Worm (Caenorhabditis elegans): ENCODE data around the gene cdkl-1.
A peak's percentile ranks its signal among the peaks of the same experiment; 100 is the strongest.

The cdkl-1 gene

ce11 chrV:11113041-11113574 lies 14.4 kb downstream of the cdkl-1 start, which contains the start of gene erfa-3 (continued):
- TF ChIP-seq nhr-27 (tag; optimal IDR thresholded peaks at IDR 0.05) (no peak), F23B12.7 (tag; optimal IDR thresholded peaks at IDR 0.05; ENCODE audit: insufficient read depth) (peak; percentile 59), snpc-4 (GFP tag; optimal IDR thresholded peaks at IDR 0.05) (peak; percentile 52), snpc-4 (tag; optimal IDR thresholded peaks at IDR 0.05) (peak; percentile 0 to 50 (median 34)), lag-1 (GFP tag; IDR thresholded peaks at IDR 0.05) (no peak), attf-5 (GFP tag; optimal IDR thresholded peaks at IDR 0.05) (peak; percentile 85), Y79H2A.3 (GFP tag; conservative IDR thresholded peaks at IDR 0.05) (0 out of 2 replicates have a peak, but pooled peaks have one; percentile 25), lin-35 (GFP tag; optimal IDR thresholded peaks at IDR 0.05) (peak in 1 of 3 experiments; percentile 69), fkh-3 (tag; optimal IDR thresholded peaks at IDR 0.05) (no peak), mel-28 (tag; optimal IDR thresholded peaks at IDR 0.05; ENCODE audit: borderline replicate concordance) (no peak), bed-1 (GFP tag; IDR thresholded peaks at IDR 0.05) (no peak), tbp1 (GFP tag; optimal IDR thresholded peaks at IDR 0.05) (peak; percentile 33), ztf-26 (tag; optimal IDR thresholded peaks at IDR 0.05) (no peak), zim-3 (tag; optimal IDR thresholded peaks at IDR 0.05) (no peak), hsf-1 (GFP tag; IDR thresholded peaks at IDR 0.05) (no peak), madf-3 (GFP tag; IDR thresholded peaks at IDR 0.05) (no peak), unc-130 (GFP tag; optimal IDR thresholded peaks at IDR 0.05) (no peak), attf-6 (GFP tag; IDR thresholded peaks at IDR 0.05) (no peak), aptf-3 (GFP tag; IDR thresholded peaks at IDR 0.05) (no peak), die-1 (tag; optimal IDR thresholded peaks at IDR 0.05) (peak; percentile 53), snpc-3.4 (tag; optimal IDR thresholded peaks at IDR 0.05) (peak; percentile 85), xnd-1 (tag; optimal IDR thresholded peaks at IDR 0.05) (no peak), sea-2 (GFP tag; IDR thresholded peaks at IDR 0.05) (no peak), ama-1 (optimal IDR thresholded peaks at IDR 0.05) (no peak), ama-1 (GFP tag; optimal IDR thresholded peaks at IDR 0.05) (peak in 1 of 2 experiments; percentile 30), ZK185.1 (tag; optimal IDR thresholded peaks at IDR 0.05; ENCODE audit: poor library complexity, severe bottlenecking) (peak; percentile 54), B0261.1 (tag; optimal IDR thresholded peaks at IDR 0.05) (no peak), F52B5.7 (tag; optimal IDR thresholded peaks at IDR 0.05) (no peak), nfya-1 (tag; optimal IDR thresholded peaks at IDR 0.05; ENCODE audit: borderline replicate concordance, insufficient read depth) (no peak), mcd-1 (GFP tag; IDR thresholded peaks at IDR 0.05) (peak; percentile 68), ceh-40 (GFP tag; IDR thresholded peaks at IDR 0.05) (no peak), madf-8 (GFP tag; conservative IDR thresholded peaks at IDR 0.05) (no peak), ceh-58 (GFP tag; IDR thresholded peaks at IDR 0.05) (no peak), snpc-1.3 (tag; optimal IDR thresholded peaks at IDR 0.05; ENCODE audit: insufficient read depth) (peak; percentile 25), lir-1 (GFP tag; conservative IDR thresholded peaks at IDR 0.05) (0 out of 2 replicates have a peak, but pooled peaks have one; percentile 23), nhr-179 (tag; optimal IDR thresholded peaks at IDR 0.05) (no peak), ztf-6 (GFP tag; IDR thresholded peaks at IDR 0.05) (no peak), mxl-1 (tag; optimal IDR thresholded peaks at IDR 0.05) (no peak), ztf-3 (GFP tag; optimal IDR thresholded peaks at IDR 0.05) (no peak), dox-1 (GFP tag; IDR thresholded peaks at IDR 0.05) (peak; percentile 58), dpff-1 (tag; optimal IDR thresholded peaks at IDR 0.05) (no peak), aptf-2 (GFP tag; conservative IDR thresholded peaks at IDR 0.05) (no peak), lin-40 (tag; optimal IDR thresholded peaks at IDR 0.05) (peak; percentile 49), ceh-100 (GFP tag; IDR thresholded peaks at IDR 0.05) (peak; percentile 73), Y53G8AR.9 (GFP tag; conservative IDR thresholded peaks at IDR 0.05) (0 out of 2 replicates have a peak, but pooled peaks have one; percentile 27), Y56A3A.18 (GFP tag; IDR thresholded peaks at IDR 0.05) (no peak), let-526 (GFP tag; IDR thresholded peaks at IDR 0.05) (0 out of 2 replicates have a peak, but pooled peaks have one; percentile 52), rcor-1 (GFP tag; IDR thresholded peaks at IDR 0.05) (peak; percentile 74)
